Worm (Caenorhabditis elegans) whole organism, early embryonic: ENCODE data around the gene Y42G9A.1.
A peak's percentile ranks its signal among the peaks of the same experiment; 100 is the strongest.

Experiments
- B0310.2 ChIP-seq: sonication (generic microtip); optimal IDR thresholded peaks from 2 replicates; lab custom pipeline; 2016; ENCODE audit warnings: mild to moderate bottlenecking, missing genetic modification characterization, missing compliant biosample characterization
- F13C5.2 ChIP-seq: sonication (generic microtip); optimal IDR thresholded peaks from 2 replicates; lab custom pipeline; 2017; ENCODE audit warnings: mild to moderate bottlenecking, missing genetic modification characterization, inconsistent platforms, missing compliant biosample characterization
- aly-1 ChIP-seq: sonication (generic microtip); optimal IDR thresholded peaks from 2 replicates; lab custom pipeline; 2016; ENCODE audit warnings: missing genetic modification characterization, missing compliant biosample characterization
- ama-1 ChIP-seq: fragments of 150-350 bp; optimal IDR thresholded peaks from 2 replicates; lab custom pipeline; 2014
- ceh-13 ChIP-seq: fragments of 200-800 bp; sonication (Bioruptor generic); optimal IDR thresholded peaks from 2 replicates; lab custom pipeline; 2018; ENCODE audit warnings: mild to moderate bottlenecking, missing genetic modification characterization, missing compliant biosample characterization
- ceh-36 ChIP-seq: sonication (generic microtip); optimal IDR thresholded peaks from 2 replicates; lab custom pipeline; 2016; ENCODE audit warnings: missing genetic modification characterization, inconsistent platforms, missing compliant biosample characterization
- ets-7 ChIP-seq: sonication (generic microtip); optimal IDR thresholded peaks from 2 replicates; lab custom pipeline; 2016; ENCODE audit warnings: missing genotype, missing genetic modification characterization, missing compliant biosample characterization
- flt-1 ChIP-seq: fragments of 200-800 bp; sonication (Bioruptor generic); IDR thresholded peaks from 2 replicates; pipeline ENCODE4 v1.3.6; 2022; ENCODE audit warnings: missing genetic modification characterization, missing compliant biosample characterization
- hmbx-1 ChIP-seq: sonication (generic microtip); optimal IDR thresholded peaks from 2 replicates; lab custom pipeline; 2016; ENCODE audit warnings: mild to moderate bottlenecking, missing genetic modification characterization, missing compliant biosample characterization
- hmg-4 ChIP-seq: fragments of 200-800 bp; sonication (Bioruptor generic); optimal IDR thresholded peaks from 2 replicates; lab custom pipeline; 2018; ENCODE audit warnings: mild to moderate bottlenecking, missing genetic modification characterization, missing compliant biosample characterization
- hnd-1 ChIP-seq: sonication (generic microtip); optimal IDR thresholded peaks from 2 replicates; lab custom pipeline; 2016; ENCODE audit warnings: missing genetic modification characterization, missing compliant biosample characterization
- pes-1 ChIP-seq: fragments of 200-800 bp; sonication (Bioruptor generic); IDR thresholded peaks from 2 replicates; pipeline ENCODE4 v1.3.6; 2022; ENCODE audit warnings: missing genetic modification reagents, missing genetic modification characterization, missing compliant biosample characterization
- scrt-1 ChIP-seq: fragments of 200-800 bp; sonication (Bioruptor generic); IDR thresholded peaks from 2 replicates; pipeline ENCODE4 v1.3.6; 2022; ENCODE audit warnings: missing genetic modification characterization, missing compliant biosample characterization
- sea-1 ChIP-seq: fragments of 200-800 bp; sonication (Bioruptor generic); conservative IDR thresholded peaks from 2 replicates; pipeline ENCODE4 v1.3.6; 2022; ENCODE audit warnings: missing genetic modification characterization, missing compliant biosample characterization
- tbx-11 ChIP-seq: fragments of 200-800 bp; sonication (Bioruptor generic); IDR thresholded peaks from 2 replicates; pipeline ENCODE4 v1.3.6; 2022; ENCODE audit warnings: missing genetic modification characterization, missing compliant biosample characterization
- tbx-37 ChIP-seq: fragments of 200-800 bp; sonication (Bioruptor generic); conservative IDR thresholded peaks from 2 replicates; pipeline ENCODE4 v1.3.6; 2022; ENCODE audit warnings: missing genetic modification reagents, missing genetic modification characterization, missing compliant biosample characterization
- tra-4 ChIP-seq: sonication (generic microtip); optimal IDR thresholded peaks from 2 replicates; lab custom pipeline; 2017; ENCODE audit warnings: missing genetic modification characterization, missing compliant biosample characterization

Y42G9A.1 gene

DNA sequence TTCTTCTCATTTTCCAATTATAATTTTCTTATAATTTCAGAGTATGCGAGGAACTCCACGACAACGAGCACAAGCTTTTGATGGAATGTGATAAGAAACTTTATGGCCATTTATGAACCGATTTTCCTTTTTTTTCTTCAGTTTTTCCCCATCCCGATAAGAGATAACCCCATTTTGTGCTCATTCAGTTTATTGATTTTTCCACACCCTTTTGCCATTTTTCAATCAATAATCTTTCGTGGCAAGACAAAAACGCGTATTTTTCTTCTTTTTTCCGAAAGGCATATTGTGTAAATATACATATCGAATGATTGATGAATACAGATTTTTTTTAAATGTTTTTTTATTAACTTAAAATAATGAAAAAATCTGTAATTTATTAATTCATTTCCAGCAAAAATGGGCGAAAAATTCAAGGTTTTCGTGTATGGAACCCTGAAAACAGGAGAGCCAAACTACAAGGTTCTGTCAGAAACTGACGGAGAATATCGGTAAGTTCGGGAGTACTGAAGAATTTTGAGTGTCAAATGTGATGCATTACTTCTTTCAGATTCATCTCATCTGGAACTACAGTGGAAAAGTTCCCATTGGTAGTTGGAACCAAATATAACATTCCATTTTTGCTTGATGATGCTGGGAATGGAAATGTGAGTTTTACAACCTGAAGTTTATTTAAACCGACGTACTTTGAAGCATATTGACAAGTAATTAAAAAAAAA, 14.7 kb downstream of the Y42G9A.1 start, which contains the start of gene F42A10.9:
F42A10.9 (plus strand) TSS at position 321 of the 719 bp plus-strand sequence.
- TF ChIP-seq F13C5.2 (no peak), hnd-1 (no peak), B0310.2 (no peak), hmg-4 (GFP tag; lab: Kevin White, UChicago) (no peak)

DNA sequence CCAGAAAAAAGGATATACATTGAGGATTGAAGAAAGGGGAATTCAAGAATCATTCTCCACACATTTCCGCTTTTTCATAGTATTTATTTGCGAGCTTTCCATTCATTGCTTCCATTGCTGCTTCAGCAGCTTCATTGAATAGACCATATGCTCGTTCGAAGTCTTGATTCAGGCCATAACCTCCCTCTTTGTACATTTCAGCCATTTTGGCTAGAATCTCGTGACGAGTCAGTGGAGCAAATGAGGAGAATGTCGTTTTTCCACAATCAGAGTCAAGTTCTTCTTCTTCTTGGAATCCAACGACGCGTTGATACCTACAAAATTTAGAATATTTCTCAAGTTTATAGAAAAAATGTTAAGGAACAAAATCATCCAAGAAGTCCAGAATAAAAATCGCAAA, 15.5 kb downstream of the Y42G9A.1 start:
- no peak for TF ChIP-seq aly-1
- TF ChIP-seq flt-1 (GFP tag; lab: Robert Waterston, UW), result no peak
- no peak for TF ChIP-seq sea-1 (GFP tag; lab: Robert Waterston, UW)
- no peak for TF ChIP-seq tbx-11
- TF ChIP-seq ceh-36 (tag; lab: Kevin White, UChicago), result no peak
- TF ChIP-seq ama-1 (lab: Kevin White, UChicago), result no peak
- TF ChIP-seq ets-7 (tag; lab: Kevin White, UChicago), result no peak
- TF ChIP-seq tbx-37 (GFP tag; lab: Robert Waterston, UW), result no peak
- no peak for TF ChIP-seq hmbx-1
- TF ChIP-seq ceh-13 (GFP tag; lab: Kevin White, UChicago), result no peak
- no peak for TF ChIP-seq hmg-4 (GFP tag; lab: Kevin White, UChicago)
- no peak for TF ChIP-seq F13C5.2
- TF ChIP-seq B0310.2, result no peak
- no peak for TF ChIP-seq pes-1 (GFP tag; lab: Robert Waterston, UW)
- no peak for TF ChIP-seq tra-4
- TF ChIP-seq scrt-1 (GFP tag; lab: Robert Waterston, UW), result no peak
- no peak for TF ChIP-seq hnd-1

DNA sequence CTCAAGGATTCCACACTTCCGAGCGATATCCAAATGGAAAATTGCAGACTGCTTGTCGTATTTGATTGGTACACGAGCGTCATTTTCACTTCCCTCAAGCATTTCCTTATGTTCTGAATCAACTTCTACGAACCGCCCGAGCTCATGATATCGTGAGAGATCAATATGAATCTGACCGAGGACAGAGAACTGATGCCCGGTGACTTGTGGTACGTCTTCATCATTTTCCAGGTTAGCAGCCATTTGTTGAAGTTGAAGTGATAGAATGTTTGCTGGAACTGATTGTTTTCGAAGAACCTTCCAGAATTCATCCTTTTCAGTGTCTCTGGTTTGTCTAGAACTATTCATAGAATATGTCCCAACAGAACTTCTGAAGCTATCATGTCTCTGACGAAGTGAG, 16.9 kb downstream of the Y42G9A.1 start:
- no peak for TF ChIP-seq tbx-11
- no peak for TF ChIP-seq aly-1
- TF ChIP-seq hmg-4 (GFP tag; lab: Kevin White, UChicago), result no peak
- no peak for TF ChIP-seq F13C5.2
- TF ChIP-seq tra-4, result no peak
- no peak for TF ChIP-seq sea-1 (GFP tag; lab: Robert Waterston, UW)
- TF ChIP-seq pes-1 (GFP tag; lab: Robert Waterston, UW), result no peak
- TF ChIP-seq flt-1 (GFP tag; lab: Robert Waterston, UW), result no peak
- TF ChIP-seq hmbx-1, result no peak
- no peak for TF ChIP-seq hnd-1
- no peak for TF ChIP-seq tbx-37 (GFP tag; lab: Robert Waterston, UW)
- TF ChIP-seq ets-7 (tag; lab: Kevin White, UChicago), result no peak
- TF ChIP-seq ama-1 (lab: Kevin White, UChicago), result no peak
- TF ChIP-seq ceh-13 (GFP tag; lab: Kevin White, UChicago), result no peak

DNA sequence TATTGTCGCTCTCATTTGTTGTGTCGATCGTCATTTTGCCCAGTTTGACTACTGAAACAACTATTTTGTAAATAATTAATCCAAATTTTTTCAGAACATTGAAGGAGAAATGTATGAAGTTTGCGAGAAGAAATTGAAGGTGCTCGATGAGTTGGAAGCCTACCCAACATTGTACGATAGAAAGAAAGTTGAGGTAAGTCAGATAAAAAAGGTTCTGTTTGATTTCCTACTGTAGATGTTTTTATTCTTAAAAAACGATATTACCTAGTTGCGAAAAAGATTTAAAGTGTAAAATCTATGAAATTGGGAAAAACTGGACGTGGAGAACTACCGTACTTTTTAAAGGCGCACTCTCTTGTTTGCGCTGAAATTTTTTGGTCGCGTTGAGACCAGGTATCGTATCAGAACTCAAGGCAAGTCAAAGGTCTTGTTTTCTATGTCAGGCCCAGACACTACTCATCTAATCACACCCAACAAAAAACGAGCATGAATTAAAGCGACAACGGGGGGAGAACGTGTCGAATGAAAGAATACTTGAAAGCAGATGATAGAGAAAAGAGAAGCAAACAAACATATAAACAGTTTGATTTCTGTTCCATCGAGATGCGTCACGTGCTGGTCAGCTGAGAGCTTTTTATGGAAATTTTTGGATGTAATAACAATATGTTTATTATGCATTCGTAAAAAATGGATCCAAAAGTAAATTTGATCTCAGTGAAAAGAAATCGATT, 18.9 kb downstream of the Y42G9A.1 start, which contains the start of gene efk-1:
efk-1 (minus strand) TSS at position 51 of the 731 bp plus-strand sequence.
- TF ChIP-seq pes-1 (GFP tag; lab: Robert Waterston, UW), result no peak
- no peak for TF ChIP-seq ceh-13 (GFP tag; lab: Kevin White, UChicago)
- no peak for TF ChIP-seq sea-1 (GFP tag; lab: Robert Waterston, UW)
- TF ChIP-seq hnd-1, result no peak
- TF ChIP-seq B0310.2, result no peak
- no peak for TF ChIP-seq ets-7 (tag; lab: Kevin White, UChicago)
- TF ChIP-seq aly-1, result no peak
- TF ChIP-seq ceh-36 (tag; lab: Kevin White, UChicago), result no peak
- TF ChIP-seq scrt-1 (GFP tag; lab: Robert Waterston, UW), result no peak
- no peak for TF ChIP-seq hmbx-1
- TF ChIP-seq F13C5.2, result no peak
- no peak for TF ChIP-seq tra-4
- no peak for TF ChIP-seq tbx-37 (GFP tag; lab: Robert Waterston, UW)
- TF ChIP-seq hmg-4 (GFP tag; lab: Kevin White, UChicago), result no peak
- no peak for TF ChIP-seq tbx-11
- TF ChIP-seq ama-1 (lab: Kevin White, UChicago), result no peak

DNA sequence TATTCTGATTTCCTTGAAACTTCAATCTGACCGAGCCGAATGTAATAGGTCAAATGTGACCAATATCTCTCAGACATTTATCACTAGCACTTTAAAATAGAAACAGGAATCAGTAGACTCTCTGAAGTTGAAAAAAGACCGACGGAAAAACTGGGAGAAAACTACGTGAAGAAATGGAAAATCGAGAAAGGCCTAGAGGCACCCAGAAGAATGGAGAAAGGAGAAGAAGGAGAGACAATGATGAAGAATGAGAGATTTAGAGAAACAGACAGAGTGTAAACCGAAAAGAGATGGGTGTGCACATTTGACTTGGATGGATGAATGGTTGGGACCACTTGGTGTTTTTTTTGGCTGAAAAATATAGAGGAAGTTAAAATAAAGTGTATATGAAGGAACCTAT, 20.3 kb downstream of the Y42G9A.1 start:
- TF ChIP-seq F13C5.2, result peak; percentile 12
- TF ChIP-seq tbx-11, result no peak
- TF ChIP-seq scrt-1 (GFP tag; lab: Robert Waterston, UW), result no peak

DNA sequence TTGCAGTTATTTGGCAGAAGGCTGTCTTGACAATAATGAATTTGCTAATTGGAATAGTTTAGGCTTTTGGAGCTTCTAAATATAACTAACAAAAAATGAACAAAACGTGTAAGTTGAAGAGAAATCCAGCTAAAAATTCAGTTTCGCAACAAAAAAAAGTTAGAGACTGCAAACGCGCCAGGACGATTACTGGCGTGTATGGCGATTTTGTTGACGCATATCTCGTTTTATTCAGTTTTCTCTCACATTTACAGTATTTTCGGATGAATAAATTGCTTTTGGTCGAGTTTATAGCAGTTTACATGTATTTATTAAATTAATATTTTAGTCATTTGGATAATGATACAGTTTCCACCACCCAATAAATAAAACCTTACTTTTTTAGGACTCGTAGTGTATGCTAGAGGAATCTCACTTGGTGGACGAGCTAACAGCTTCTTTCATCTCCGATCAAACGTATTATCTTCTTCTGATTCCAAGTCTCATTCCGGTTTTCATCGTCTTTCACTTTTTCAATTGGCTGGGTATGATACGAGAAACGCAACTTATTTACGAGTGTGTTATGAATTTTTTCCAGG, 23.3 kb downstream of the Y42G9A.1 start, which contains the start of the genes abcf-3 and F42A10.5:
abcf-3 (plus strand) TSS at position 384 of the 578 bp plus-strand sequence.
F42A10.5 (minus strand) TSS at position 458 of the 578 bp plus-strand sequence.
- TF ChIP-seq aly-1 (no peak), ceh-36 (tag; lab: Kevin White, UChicago) (no peak), tra-4 (no peak), B0310.2 (no peak), scrt-1 (GFP tag; lab: Robert Waterston, UW) (no peak), sea-1 (GFP tag; lab: Robert Waterston, UW) (no peak), hmg-4 (GFP tag; lab: Kevin White, UChicago) (no peak), hmbx-1 (no peak), pes-1 (GFP tag; lab: Robert Waterston, UW) (no peak)

DNA sequence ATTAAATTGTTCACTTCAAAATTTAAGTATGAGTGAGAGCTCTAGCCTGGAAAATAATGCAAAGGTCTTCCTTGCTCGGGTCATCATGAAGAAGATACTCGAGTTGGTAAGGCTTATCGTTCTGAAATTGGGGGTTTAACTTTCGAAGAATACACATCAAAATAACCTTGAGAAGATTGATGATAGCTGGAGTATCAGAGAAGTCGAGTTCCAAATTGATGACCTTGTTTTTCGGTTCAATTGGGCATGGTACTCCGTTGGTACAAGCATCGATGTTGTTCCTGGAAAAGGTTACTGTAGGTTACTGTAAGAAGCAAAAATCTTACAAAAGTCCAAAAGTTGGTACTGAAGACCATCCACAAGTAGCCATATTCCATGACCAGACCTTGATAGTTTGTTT, 26.4 kb downstream of the Y42G9A.1 start:
- TF ChIP-seq hmg-4 (GFP tag; lab: Kevin White, UChicago) (no peak), pes-1 (GFP tag; lab: Robert Waterston, UW) (no peak), scrt-1 (GFP tag; lab: Robert Waterston, UW) (no peak), hmbx-1 (no peak), sea-1 (GFP tag; lab: Robert Waterston, UW) (no peak), ceh-13 (GFP tag; lab: Kevin White, UChicago) (no peak), B0310.2 (no peak), ama-1 (lab: Kevin White, UChicago) (no peak), ets-7 (tag; lab: Kevin White, UChicago) (no peak), tra-4 (no peak), hnd-1 (no peak)
